Worm (Caenorhabditis elegans): Measurements from ENCODE around the gene sox-4.

The sox-4 gene

DNA sequence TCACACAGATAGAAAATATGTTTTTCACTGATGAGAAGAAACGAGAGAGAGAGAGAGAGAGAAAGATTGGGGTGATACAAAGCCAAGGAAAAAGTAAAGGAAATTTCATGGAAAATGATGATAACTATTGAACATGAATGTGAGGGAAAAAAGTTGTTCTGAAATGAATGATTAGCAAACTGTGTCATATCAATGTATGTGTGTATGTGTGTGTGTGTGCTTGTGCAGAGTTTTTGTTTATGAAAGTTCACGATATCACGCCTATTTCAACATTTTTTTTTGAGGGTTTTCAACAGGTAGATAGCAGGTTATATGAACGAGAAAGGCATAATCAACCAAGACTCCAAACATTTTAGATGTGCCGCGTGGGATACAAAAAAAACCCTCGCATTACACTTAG is 2.2 kb downstream of the sox-4 start:
- no peak for TF ChIP-seq lsy-2 (tag; optimal IDR thresholded peaks at IDR 0.05)
- TF ChIP-seq nhr-76 (tag; optimal IDR thresholded peaks at IDR 0.05): no peak
- TF ChIP-seq sem-2 (GFP tag; optimal IDR thresholded peaks at IDR 0.05): no peak
- TF ChIP-seq nhr-237 (tag; optimal IDR thresholded peaks at IDR 0.05): no peak
- no peak for TF ChIP-seq ceh-39 (tag; optimal IDR thresholded peaks at IDR 0.05)
- TF ChIP-seq ztf-11 (tag; optimal IDR thresholded peaks at IDR 0.05): no peak
- no peak for TF ChIP-seq pha-4 (tag; optimal IDR thresholded peaks at IDR 0.05)
- TF ChIP-seq nhr-12 (tag; optimal IDR thresholded peaks at IDR 0.05): no peak
- no peak for TF ChIP-seq tbx-8 (GFP tag; optimal IDR thresholded peaks at IDR 0.05)
- no peak for TF ChIP-seq hlh-1 (tag; optimal IDR thresholded peaks at IDR 0.05)
- no peak for TF ChIP-seq unc-62 (GFP tag; optimal IDR thresholded peaks at IDR 0.05)
- TF ChIP-seq nhr-28 (tag; optimal IDR thresholded peaks at IDR 0.05): no peak
- no peak for TF ChIP-seq ceh-83 (GFP tag; optimal IDR thresholded peaks at IDR 0.05)
- TF ChIP-seq unc-39 (tag; optimal IDR thresholded peaks at IDR 0.05): no peak
- TF ChIP-seq mab-5 (tag; optimal IDR thresholded peaks at IDR 0.05): no peak

DNA sequence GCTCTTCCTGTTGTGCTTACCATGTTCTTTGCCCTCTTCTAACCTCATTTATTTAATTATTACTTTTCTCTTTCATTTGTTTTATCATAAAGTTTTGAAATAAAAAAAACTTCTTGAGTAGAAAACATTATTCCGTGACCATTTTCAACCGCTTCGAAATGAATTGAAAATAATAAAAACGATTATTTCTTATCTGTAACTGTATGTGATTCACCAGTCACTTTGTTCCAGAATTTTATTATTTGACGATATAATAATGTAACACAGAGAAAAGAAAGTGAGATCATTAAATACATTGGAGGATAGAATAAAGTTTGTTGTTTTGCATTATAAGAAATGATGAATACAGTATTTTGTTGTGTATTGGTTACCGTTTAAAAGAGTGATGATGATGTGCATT is 3.7 kb downstream of the sox-4 start:
- no peak for TF ChIP-seq elt-3 (tag; optimal IDR thresholded peaks at IDR 0.05)
- TF ChIP-seq ceh-39 (tag; optimal IDR thresholded peaks at IDR 0.05): no peak
- no peak for TF ChIP-seq drap-1 (GFP tag; optimal IDR thresholded peaks at IDR 0.05)
- TF ChIP-seq snpc-4 (tag; optimal IDR thresholded peaks at IDR 0.05): no peak
- TF ChIP-seq M03D4.4 (tag; optimal IDR thresholded peaks at IDR 0.05): no peak
- TF ChIP-seq ceh-83 (GFP tag; optimal IDR thresholded peaks at IDR 0.05): no peak
- no peak for TF ChIP-seq nhr-237 (tag; optimal IDR thresholded peaks at IDR 0.05)
- TF ChIP-seq flh-1 (GFP tag; optimal IDR thresholded peaks at IDR 0.05): no peak
- no peak for TF ChIP-seq elt-1 (tag; optimal IDR thresholded peaks at IDR 0.05; ENCODE audit: borderline replicate concordance, insufficient read depth)
- no peak for TF ChIP-seq mab-5 (tag; optimal IDR thresholded peaks at IDR 0.05)
- no peak for TF ChIP-seq unc-62 (GFP tag; optimal IDR thresholded peaks at IDR 0.05)
- no peak for TF ChIP-seq nhr-76 (tag; optimal IDR thresholded peaks at IDR 0.05)
- TF ChIP-seq zip-8 (tag; optimal IDR thresholded peaks at IDR 0.05): no peak
- TF ChIP-seq mls-2 (tag; optimal IDR thresholded peaks at IDR 0.05): no peak
- TF ChIP-seq cnd-1 (tag; optimal IDR thresholded peaks at IDR 0.05): no peak
- no peak for TF ChIP-seq sem-2 (GFP tag; optimal IDR thresholded peaks at IDR 0.05)
- no peak for TF ChIP-seq mep-1 (tag; optimal IDR thresholded peaks at IDR 0.05)

DNA sequence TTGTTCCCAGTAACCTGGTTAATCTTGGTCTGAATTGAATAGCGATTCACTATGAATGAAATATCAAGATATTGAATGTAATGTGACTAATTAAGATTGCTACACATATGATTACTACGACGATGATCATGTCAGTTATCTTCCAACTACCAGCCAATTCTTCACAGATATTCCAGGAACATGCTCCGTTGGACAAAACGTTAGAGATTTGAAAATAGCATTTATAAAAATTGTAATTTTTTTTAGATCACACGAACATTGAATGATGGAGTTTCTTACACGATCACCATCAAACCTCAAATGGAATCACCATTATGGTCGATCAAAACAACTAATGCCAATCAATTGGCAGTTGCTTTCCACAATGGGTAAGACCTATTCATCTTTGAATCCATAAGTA is 5.8 kb downstream of the sox-4 start:
- TF ChIP-seq nhr-12 (tag; optimal IDR thresholded peaks at IDR 0.05) (no peak), nhr-2 (tag; optimal IDR thresholded peaks at IDR 0.05) (no peak), bed-3 (GFP tag; optimal IDR thresholded peaks at IDR 0.05) (no peak), ceh-39 (tag; optimal IDR thresholded peaks at IDR 0.05) (no peak), nhr-76 (tag; optimal IDR thresholded peaks at IDR 0.05) (no peak), sem-2 (GFP tag; optimal IDR thresholded peaks at IDR 0.05) (no peak), hlh-1 (tag; optimal IDR thresholded peaks at IDR 0.05) (no peak), tbx-8 (GFP tag; optimal IDR thresholded peaks at IDR 0.05) (no peak), lin-13 (tag; optimal IDR thresholded peaks at IDR 0.05) (no peak), ces-1 (GFP tag; optimal IDR thresholded peaks at IDR 0.05) (no peak), M03D4.4 (tag; optimal IDR thresholded peaks at IDR 0.05) (no peak), lsy-2 (tag; optimal IDR thresholded peaks at IDR 0.05) (no peak), mep-1 (tag; optimal IDR thresholded peaks at IDR 0.05) (no peak), ceh-43 (GFP tag; optimal IDR thresholded peaks at IDR 0.05) (no peak), blmp-1 (tag; optimal IDR thresholded peaks at IDR 0.05) (no peak)

ce11 chrX:3500903-3501302 is 7.9 kb downstream of the sox-4 start:
- TF ChIP-seq bed-3 (GFP tag; optimal IDR thresholded peaks at IDR 0.05): no peak

ce11 chrX:3500357-3500756 is 8.4 kb downstream of the sox-4 start:
- no peak for TF ChIP-seq elt-3 (tag; optimal IDR thresholded peaks at IDR 0.05)
- no peak for TF ChIP-seq cnd-1 (tag; optimal IDR thresholded peaks at IDR 0.05)
- TF ChIP-seq M03D4.4 (tag; optimal IDR thresholded peaks at IDR 0.05): no peak
- no peak for TF ChIP-seq ces-1 (GFP tag; optimal IDR thresholded peaks at IDR 0.05)
- TF ChIP-seq ztf-11 (tag; optimal IDR thresholded peaks at IDR 0.05): no peak
- no peak for TF ChIP-seq nhr-2 (tag; optimal IDR thresholded peaks at IDR 0.05)
- no peak for TF ChIP-seq zip-8 (tag; optimal IDR thresholded peaks at IDR 0.05)
- TF ChIP-seq unc-120 (tag; optimal IDR thresholded peaks at IDR 0.05; ENCODE audit: poor library complexity, severe bottlenecking): no peak
- no peak for TF ChIP-seq sptf-1 (tag; optimal IDR thresholded peaks at IDR 0.05)
- no peak for TF ChIP-seq hlh-1 (tag; optimal IDR thresholded peaks at IDR 0.05)
- no peak for TF ChIP-seq blmp-1 (tag; optimal IDR thresholded peaks at IDR 0.05)
- no peak for TF ChIP-seq ceh-43 (GFP tag; optimal IDR thresholded peaks at IDR 0.05)
- TF ChIP-seq mep-1 (tag; optimal IDR thresholded peaks at IDR 0.05): no peak
- no peak for TF ChIP-seq pha-4 (tag; optimal IDR thresholded peaks at IDR 0.05)
- no peak for TF ChIP-seq lin-13 (tag; optimal IDR thresholded peaks at IDR 0.05)
- TF ChIP-seq tbx-8 (GFP tag; optimal IDR thresholded peaks at IDR 0.05): no peak
- no peak for TF ChIP-seq unc-62 (GFP tag; optimal IDR thresholded peaks at IDR 0.05)
- TF ChIP-seq flh-1 (GFP tag; optimal IDR thresholded peaks at IDR 0.05): no peak
- no peak for TF ChIP-seq sem-2 (GFP tag; optimal IDR thresholded peaks at IDR 0.05)
